Fruit fly (Drosophila melanogaster): ENCODE data around the gene dmrt99B.

Gene dmrt99B

DNA sequence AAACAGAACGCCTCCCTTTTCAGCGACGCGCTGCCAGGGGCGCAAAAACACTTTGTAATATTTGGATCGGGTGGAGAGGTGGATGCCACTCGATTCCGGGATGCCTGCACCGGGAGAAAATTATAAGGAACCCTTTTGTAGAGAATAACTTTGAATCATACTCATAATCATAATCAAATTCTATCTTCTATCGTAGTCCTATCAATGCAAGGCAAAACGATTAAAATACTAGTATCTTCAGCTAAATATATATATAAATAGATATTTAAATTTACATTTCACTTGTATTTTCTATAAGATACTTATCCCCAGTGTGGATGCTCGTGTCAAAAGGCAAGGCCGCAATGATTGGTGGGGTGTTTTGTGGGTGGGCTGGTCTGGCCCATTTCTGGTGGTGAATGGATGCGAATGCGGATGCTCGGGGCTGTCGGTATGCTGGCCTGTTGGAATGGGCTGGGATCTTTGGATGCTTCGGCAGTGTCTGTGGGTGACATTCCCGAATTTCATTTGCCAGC lies 13.5 kb downstream of the dmrt99B start (continued):
- TF ChIP-seq Atf-2 (GFP tag; optimal IDR thresholded peaks at IDR 0.05) (no peak), eyg (GFP tag; optimal IDR thresholded peaks at IDR 0.05) (no peak), pfk (GFP tag; optimal IDR thresholded peaks at IDR 0.05) (no peak), CG30431 (GFP tag; optimal IDR thresholded peaks at IDR 0.05) (no peak), peb (GFP tag; IDR thresholded peaks at IDR 0.05) (no peak), Dref (GFP tag; IDR thresholded peaks at IDR 0.05) (no peak), CG8924 (tag; optimal IDR thresholded peaks at IDR 0.05) (no peak), br (optimal IDR thresholded peaks at IDR 0.05) (no peak), phol (tag; optimal IDR thresholded peaks at IDR 0.05) (peak; percentile 12), ci (GFP tag; IDR thresholded peaks at IDR 0.05) (no peak), CG4820 (GFP tag; optimal IDR thresholded peaks at IDR 0.05) (no peak), B-H2 (GFP tag; optimal IDR thresholded peaks at IDR 0.05) (no peak), Bdp1 (GFP tag; optimal IDR thresholded peaks at IDR 0.05) (no peak), CG12071 (GFP tag; optimal IDR thresholded peaks at IDR 0.05) (no peak), Eip74EF (GFP tag; optimal IDR thresholded peaks at IDR 0.05) (no peak), Oli (tag; optimal IDR thresholded peaks at IDR 0.05) (peak; percentile 22), CG2120 (GFP tag; optimal IDR thresholded peaks at IDR 0.05) (no peak), CG10274 (GFP tag; optimal IDR thresholded peaks at IDR 0.05) (no peak), NC2α (GFP tag; optimal IDR thresholded peaks at IDR 0.05) (no peak), Nf-YB (GFP tag; optimal IDR thresholded peaks at IDR 0.05) (peak; percentile 79), Abd-B (GFP tag; optimal IDR thresholded peaks at IDR 0.05) (no peak)

- peak; percentile 70 for TF ChIP-seq oc (tag; optimal IDR thresholded peaks at IDR 0.05)
- TF ChIP-seq CG30020 (tag; optimal IDR thresholded peaks at IDR 0.05): no peak
- no peak for TF ChIP-seq pnt (GFP tag; optimal IDR thresholded peaks at IDR 0.05)
- TF ChIP-seq Tbp (GFP tag; optimal IDR thresholded peaks at IDR 0.05): no peak
- no peak for TF ChIP-seq CG16815 (GFP tag; optimal IDR thresholded peaks at IDR 0.05)
- TF ChIP-seq row (GFP tag; IDR thresholded peaks at IDR 0.05): no peak
- TF ChIP-seq CG3995 (GFP tag; optimal IDR thresholded peaks at IDR 0.05): no peak
- peak; percentile 72 for TF ChIP-seq Hey (tag; optimal IDR thresholded peaks at IDR 0.05)
- TF ChIP-seq disco-r (GFP tag; optimal IDR thresholded peaks at IDR 0.05): no peak
- TF ChIP-seq Sox102F (GFP tag; optimal IDR thresholded peaks at IDR 0.05): no peak
- no peak for TF ChIP-seq Taf1 (GFP tag; IDR thresholded peaks at IDR 0.05)
- TF ChIP-seq CG4360 (GFP tag; IDR thresholded peaks at IDR 0.05): peak; percentile 55; the same call in 1 of the 2 replicates
Observed at dm6 chr3R:29707258-29707657, 14.9 kb downstream of the dmrt99B start.

DNA sequence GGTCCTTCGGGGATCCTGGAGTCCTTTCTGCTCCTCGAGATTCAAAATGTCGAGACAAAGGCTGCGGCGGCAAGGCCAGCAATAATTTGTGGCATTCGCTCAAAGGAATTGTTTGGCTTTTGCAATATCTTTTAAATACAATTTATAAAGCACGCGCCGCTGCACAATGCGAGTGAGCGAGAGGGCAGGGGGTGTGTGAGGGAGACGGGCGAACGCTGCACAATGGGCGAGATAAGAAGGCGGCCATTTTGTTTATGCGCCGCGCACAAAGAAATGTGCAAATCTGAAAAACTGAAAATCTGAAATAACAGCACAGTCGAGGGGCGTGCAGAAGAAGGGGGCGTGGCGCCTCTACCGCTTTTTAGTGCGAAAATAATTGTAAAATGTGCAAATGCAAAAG lies 15.9 kb downstream of the dmrt99B start:
- TF ChIP-seq inv (GFP tag; IDR thresholded peaks at IDR 0.05; ENCODE audit: partially characterized antibody) (no peak), CG10959 (GFP tag; IDR thresholded peaks at IDR 0.05) (no peak), ewg (GFP tag; optimal IDR thresholded peaks at IDR 0.05) (peak; percentile 27), CG1832 (GFP tag; optimal IDR thresholded peaks at IDR 0.05) (peak; percentile 50), Nf-YB (GFP tag; optimal IDR thresholded peaks at IDR 0.05) (peak; percentile 9), phol (tag; optimal IDR thresholded peaks at IDR 0.05) (peak; percentile 7), sens (GFP tag) (peak; percentile 44), Nf-YC (tag; optimal IDR thresholded peaks at IDR 0.05) (peak; percentile 41)

Measured in whole organism, embryonic.